Worm (Caenorhabditis elegans) whole organism, young adult: ENCODE measurements around the gene C28D4.4.

Experiments used
- F33H1.4 ChIP-seq: fragments of 200-800 bp; sonication (Bioruptor generic); IDR thresholded peaks from 2 replicates; pipeline ENCODE4 v1.3.6; 2022; ENCODE audit warnings: missing genetic modification reagents, missing genetic modification characterization, missing compliant biosample characterization
- F57A8.1 ChIP-seq: fragments of 200-800 bp; sonication (Bioruptor generic); optimal IDR thresholded peaks from 2 replicates; lab custom pipeline; 2018; ENCODE audit warnings: mild to moderate bottlenecking, missing genetic modification characterization, moderate library complexity, missing compliant biosample characterization
- Y53F4B.3 ChIP-seq: fragments of 200-800 bp; sonication (Bioruptor generic); IDR thresholded peaks from 2 replicates; pipeline ENCODE4 v1.3.6; 2022; ENCODE audit warnings: missing genetic modification reagents, missing genetic modification characterization, missing compliant biosample characterization
- ama-1 ChIP-seq, 3 experiments: fragments of 150-350 bp in 1 of 3; sonication (generic microtip) in 2 of 3; optimal IDR thresholded peaks; 2 replicates each; lab custom pipeline; 2014 to 2018; ENCODE audit warnings: missing biosample characterization in 2 of 3, missing genetic modification characterization in 2 of 3, missing genetic modification reagents in 2 of 3
- atf-7 ChIP-seq: sonication (generic microtip); optimal IDR thresholded peaks from 2 replicates; lab custom pipeline; 2017; ENCODE audit warnings: mild to moderate bottlenecking, missing genetic modification characterization, missing compliant biosample characterization
- die-1 ChIP-seq: sonication (generic microtip); optimal IDR thresholded peaks from 2 replicates; lab custom pipeline; 2016; ENCODE audit warnings: missing genotype, mild to moderate bottlenecking, missing genetic modification characterization, missing compliant biosample characterization
- dox-1 ChIP-seq: fragments of 200-800 bp; sonication (Bioruptor generic); IDR thresholded peaks from 2 replicates; pipeline ENCODE4 v1.3.6; 2022; ENCODE audit warnings: missing genetic modification reagents, missing genetic modification characterization, missing compliant biosample characterization
- efl-1 ChIP-seq: fragments of 150-350 bp; optimal IDR thresholded peaks from 2 replicates; lab custom pipeline; 2014; ENCODE audit warnings: missing biosample characterization, missing genetic modification reagents, missing genetic modification characterization
- lin-26 ChIP-seq: fragments of 200-800 bp; sonication (Bioruptor generic); IDR thresholded peaks from 2 replicates; pipeline ENCODE4 v1.3.6; 2022; ENCODE audit warnings: missing genetic modification reagents, missing genetic modification characterization, missing compliant biosample characterization
- lsy-27 ChIP-seq: sonication (generic microtip); optimal IDR thresholded peaks from 2 replicates; lab custom pipeline; 2017; ENCODE audit warnings: missing genetic modification characterization, mild to moderate bottlenecking, missing compliant biosample characterization, antibody characterized with exemption, missing genotype, borderline replicate concordance; ENCODE audit not compliant: insufficient read depth
- pha-4 ChIP-seq: fragments of 150-350 bp; sonication (generic microtip); optimal IDR thresholded peaks from 2 replicates; lab custom pipeline; 2014; ENCODE audit warnings: missing biosample characterization, missing genetic modification reagents, missing genetic modification characterization
- rec-8 ChIP-seq, 2 experiments: sonication (generic microtip); optimal IDR thresholded peaks; 2 replicates each; lab custom pipeline; 2016; ENCODE audit warnings: mild to moderate bottlenecking in 2 of 2, missing genetic modification characterization in 2 of 2, missing genetic modification reagents in 2 of 2, missing genotype in 2 of 2, missing biosample characterization in 1 of 2, missing compliant biosample characterization in 1 of 2, moderate library complexity in 1 of 2
- tbp1 ChIP-seq: fragments of 200-800 bp; sonication (Bioruptor generic); optimal IDR thresholded peaks from 2 replicates; lab custom pipeline; 2018; ENCODE audit warnings: mild to moderate bottlenecking, missing genetic modification characterization, missing compliant biosample characterization
- ztf-6 ChIP-seq: fragments of 200-800 bp; sonication (Bioruptor generic); IDR thresholded peaks from 2 replicates; pipeline ENCODE4 v1.3.6; 2022; ENCODE audit warnings: missing genetic modification reagents, missing genetic modification characterization, missing compliant biosample characterization

DNA sequence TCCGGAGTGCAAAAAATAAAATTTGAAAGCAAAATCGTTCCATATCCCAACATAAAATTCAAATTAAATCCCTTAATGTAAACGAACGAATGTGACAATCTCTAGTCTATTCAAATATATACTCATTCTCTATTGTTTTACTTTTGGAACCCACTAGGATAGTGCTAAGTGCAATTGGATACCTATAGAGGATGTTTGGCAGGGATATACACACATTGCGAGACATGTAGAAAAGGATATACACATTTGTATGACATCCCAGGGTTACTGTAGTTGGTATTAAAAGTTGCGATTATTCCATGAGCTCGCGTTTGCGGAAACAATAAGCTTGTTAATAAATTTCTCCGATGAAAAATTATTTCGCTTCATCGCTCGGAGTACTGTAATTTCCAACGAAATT, 28.6 kb upstream of the C28D4.4 start:
- no peak for TF ChIP-seq Y53F4B.3 (GFP tag; lab: Robert Waterston, UW)
- TF ChIP-seq ztf-6 (GFP tag; lab: Robert Waterston, UW) = no peak
- no peak for TF ChIP-seq rec-8 (tag; optimal IDR thresholded peaks at IDR 0.05; lab: Kevin White, UChicago)
- TF ChIP-seq pha-4 (tag; lab: Kevin White, UChicago) = no peak
- no peak for TF ChIP-seq dox-1 (GFP tag; lab: Robert Waterston, UW)
- no peak for TF ChIP-seq efl-1 (GFP tag; lab: Kevin White, UChicago)
- no peak for TF ChIP-seq lsy-27
- TF ChIP-seq F57A8.1 (GFP tag; lab: Kevin White, UChicago) = no peak
- no peak for TF ChIP-seq lin-26
- TF ChIP-seq ama-1 (optimal IDR thresholded peaks at IDR 0.05; lab: Kevin White, UChicago) = no peak
- no peak for TF ChIP-seq ama-1 (GFP tag; optimal IDR thresholded peaks at IDR 0.05; lab: Kevin White, UChicago)
- TF ChIP-seq atf-7 = no peak
- TF ChIP-seq die-1 (tag; lab: Kevin White, UChicago) = no peak
- TF ChIP-seq F33H1.4 (GFP tag; lab: Robert Waterston, UW) = no peak
- TF ChIP-seq tbp1 = no peak
